Worm (Caenorhabditis elegans): ENCODE data around the gene Y38F1A.1.

Y38F1A.1 gene

DNA sequence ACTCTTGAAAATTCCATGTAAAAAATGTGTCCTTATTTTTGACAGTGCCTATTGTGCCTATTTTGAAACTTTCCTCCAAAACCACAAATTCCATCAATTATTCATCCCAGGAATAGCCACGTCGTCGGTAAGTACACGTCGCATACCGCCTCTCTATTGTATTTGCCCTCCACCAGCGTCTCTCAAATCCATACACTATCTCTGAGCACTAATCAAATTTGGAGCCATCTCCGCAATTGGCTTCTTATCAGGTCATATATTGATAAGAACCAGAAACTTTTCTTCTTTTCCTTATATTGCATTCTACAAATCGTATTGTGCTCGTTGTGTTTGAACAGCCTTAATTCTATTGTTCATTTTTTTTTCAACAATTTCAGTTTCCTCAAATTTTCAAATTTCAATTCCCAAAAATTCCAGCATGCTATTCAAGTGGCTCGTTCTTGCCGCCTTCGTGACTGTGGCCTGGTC is 23.1 kb downstream of the Y38F1A.1 start, which contains the start of gene dct-18:
TSS of gene dct-18 (plus strand) at position 418 of the 468 bp plus-strand sequence.
- no peak for TF ChIP-seq hsf-1 (GFP tag; IDR thresholded peaks at IDR 0.05)
- no peak for TF ChIP-seq ceh-27 (GFP tag; optimal IDR thresholded peaks at IDR 0.05)
- TF ChIP-seq ets-4 (GFP tag; optimal IDR thresholded peaks at IDR 0.05), result peak; percentile 1
- no peak for TF ChIP-seq F49E8.2 (tag; optimal IDR thresholded peaks at IDR 0.05; ENCODE audit: insufficient read depth)
- peak; percentile 47 to 60 for TF ChIP-seq let-607 (tag; optimal IDR thresholded peaks at IDR 0.05)
- TF ChIP-seq nhr-80 (tag; optimal IDR thresholded peaks at IDR 0.05), result peak; percentile 77
- TF ChIP-seq mxl-1 (tag; optimal IDR thresholded peaks at IDR 0.05), result no peak

DNA sequence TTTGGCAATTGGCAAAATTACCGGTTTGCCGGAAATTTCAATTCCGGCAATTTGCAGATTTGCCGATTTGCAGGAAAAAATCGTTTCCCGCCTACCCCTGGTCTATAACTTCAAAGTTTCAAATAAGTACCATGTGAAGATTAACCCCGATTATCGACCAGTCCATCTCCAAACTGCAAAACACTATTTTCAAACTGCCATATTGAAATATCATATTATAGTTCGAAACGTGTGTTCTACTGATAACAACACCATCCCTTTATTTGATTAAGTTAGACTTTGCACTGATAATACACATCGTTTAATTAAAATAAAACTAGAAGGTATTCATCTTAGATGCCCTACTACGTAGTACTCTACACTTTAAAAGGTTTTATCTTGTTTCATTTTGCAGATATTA is 24.4 kb downstream of the Y38F1A.1 start:
- TF ChIP-seq nhr-80 (tag; optimal IDR thresholded peaks at IDR 0.05) (peak; percentile 33), mcd-1 (GFP tag; IDR thresholded peaks at IDR 0.05) (no peak)

DNA sequence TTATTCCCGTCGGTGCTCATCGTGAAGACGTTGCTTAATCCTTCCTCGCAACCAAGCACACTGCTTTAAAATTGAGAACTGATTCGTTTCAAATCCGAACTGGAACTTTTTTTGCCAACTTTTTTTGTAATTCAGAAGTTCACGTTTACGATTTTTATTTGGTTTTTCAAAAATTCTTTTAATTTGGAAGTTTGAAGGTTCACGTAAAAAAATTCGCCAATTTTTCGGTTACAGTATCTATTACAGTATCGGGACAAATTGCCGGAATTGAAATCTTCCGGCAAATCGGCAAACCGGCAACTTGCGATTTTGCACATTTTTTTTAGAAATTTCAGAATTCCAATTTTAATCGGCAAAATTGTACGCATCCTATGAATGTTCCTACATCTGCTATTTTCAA is 26.3 kb downstream of the Y38F1A.1 start, which contains the start of gene F58G1.3:
TSS of gene F58G1.3 (minus strand) at position 101 of the 400 bp plus-strand sequence.
- TF ChIP-seq F57C9.4 (tag; optimal IDR thresholded peaks at IDR 0.05) (no peak), tbp1 (GFP tag; optimal IDR thresholded peaks at IDR 0.05) (no peak), fkh-3 (tag; optimal IDR thresholded peaks at IDR 0.05) (no peak), C06A6.2 (GFP tag; conservative IDR thresholded peaks at IDR 0.05) (no peak), die-1 (tag; optimal IDR thresholded peaks at IDR 0.05) (no peak), nhr-27 (tag; optimal IDR thresholded peaks at IDR 0.05) (no peak), let-526 (GFP tag; IDR thresholded peaks at IDR 0.05) (no peak), bed-1 (GFP tag; IDR thresholded peaks at IDR 0.05) (no peak), tbx-9 (tag; optimal IDR thresholded peaks at IDR 0.05; ENCODE audit: borderline replicate concordance) (no peak), somi-1 (GFP tag; optimal IDR thresholded peaks at IDR 0.05) (no peak), D2030.7 (GFP tag; IDR thresholded peaks at IDR 0.05) (no peak), mes-4 (tag; optimal IDR thresholded peaks at IDR 0.05) (no peak), Y79H2A.3 (GFP tag; conservative IDR thresholded peaks at IDR 0.05) (no peak), ceh-91 (GFP tag; IDR thresholded peaks at IDR 0.05) (no peak), hmg-20 (GFP tag; IDR thresholded peaks at IDR 0.05) (no peak), sptf-2 (GFP tag; optimal IDR thresholded peaks at IDR 0.05) (no peak), ztf-26 (tag; optimal IDR thresholded peaks at IDR 0.05) (no peak)

DNA sequence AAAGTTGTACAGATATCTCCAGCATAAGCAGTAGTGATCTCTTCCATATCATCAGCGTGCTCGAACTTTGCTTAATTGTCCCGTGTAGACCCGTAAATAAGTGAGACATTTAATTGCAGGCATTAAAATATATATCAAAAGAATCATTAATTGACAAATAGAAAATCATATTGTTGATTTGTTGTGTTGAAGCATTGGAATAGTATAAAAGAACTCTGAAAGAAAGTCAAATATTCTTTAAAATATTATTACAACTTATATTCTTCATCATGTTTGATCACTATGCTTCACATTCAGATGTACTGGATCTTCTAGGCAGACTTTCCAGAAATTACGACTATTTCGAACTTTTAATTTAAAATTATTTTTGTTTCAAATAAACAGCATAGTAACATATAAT is 29.0 kb downstream of the Y38F1A.1 start, which contains the start of gene F58G1.8:
TSS of gene F58G1.8 (minus strand) at position 101 of the 400 bp plus-strand sequence.
- TF ChIP-seq lag-1 (GFP tag; IDR thresholded peaks at IDR 0.05) (no peak), ztf-3 (GFP tag; optimal IDR thresholded peaks at IDR 0.05) (no peak), ceh-79 (tag; optimal IDR thresholded peaks at IDR 0.05) (no peak), hlh-26 (GFP tag; conservative IDR thresholded peaks at IDR 0.05) (no peak), gei-17 (GFP tag; optimal IDR thresholded peaks at IDR 0.05) (no peak), dox-1 (GFP tag; IDR thresholded peaks at IDR 0.05) (no peak), sptf-2 (GFP tag; optimal IDR thresholded peaks at IDR 0.05) (no peak), ceh-27 (GFP tag; optimal IDR thresholded peaks at IDR 0.05) (no peak), let-607 (tag; optimal IDR thresholded peaks at IDR 0.05) (no peak)

DNA sequence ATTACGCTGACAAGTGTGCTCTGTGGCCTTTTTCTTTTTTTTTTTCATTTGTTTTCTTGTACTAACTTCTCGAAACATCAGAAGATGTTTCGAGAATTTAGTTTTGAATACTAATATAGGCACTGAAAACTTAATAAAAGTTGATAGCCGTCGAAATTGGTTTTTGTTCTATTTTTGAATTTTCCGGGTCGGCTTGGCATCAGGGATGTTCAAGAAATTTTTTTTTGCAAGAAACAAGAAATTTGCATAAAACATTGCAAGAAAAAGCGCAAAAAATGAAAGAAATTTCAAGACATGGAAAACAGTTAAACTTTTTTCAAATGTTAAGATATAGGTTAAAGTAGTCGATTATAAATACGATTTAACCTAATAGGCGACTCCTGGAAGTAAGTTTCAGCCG is 31.3 kb downstream of the Y38F1A.1 start:
- TF ChIP-seq ztf-6 (GFP tag; IDR thresholded peaks at IDR 0.05) (no peak), lsy-27 (tag; optimal IDR thresholded peaks at IDR 0.05; ENCODE audit: borderline replicate concordance, insufficient read depth) (no peak), xnd-1 (tag; optimal IDR thresholded peaks at IDR 0.05) (peak; percentile 46), lin-35 (GFP tag; optimal IDR thresholded peaks at IDR 0.05) (no peak), F57C9.4 (tag; optimal IDR thresholded peaks at IDR 0.05) (no peak), cebp-2 (GFP tag; IDR thresholded peaks at IDR 0.05) (0 out of 2 replicates have a peak, but pooled peaks have one; percentile 79), ceh-91 (GFP tag; IDR thresholded peaks at IDR 0.05) (no peak), nfya-2 (GFP tag; IDR thresholded peaks at IDR 0.05) (0 out of 2 replicates have a peak, but pooled peaks have one; percentile 12), ztf-26 (tag; optimal IDR thresholded peaks at IDR 0.05) (no peak), let-607 (tag; optimal IDR thresholded peaks at IDR 0.05) (no peak), let-526 (GFP tag; IDR thresholded peaks at IDR 0.05) (no peak), snpc-1.1 (tag; optimal IDR thresholded peaks at IDR 0.05; ENCODE audit: insufficient read depth) (peak; percentile 47), ceh-100 (GFP tag; IDR thresholded peaks at IDR 0.05) (0 out of 2 replicates have a peak, but pooled peaks have one; percentile 14), ztf-25 (GFP tag; IDR thresholded peaks at IDR 0.05) (0 out of 2 replicates have a peak, but pooled peaks have one; percentile 11), tlf-1 (GFP tag; optimal IDR thresholded peaks at IDR 0.05) (no peak)

Measured in whole organism, young adult.